Fruit fly (Drosophila melanogaster): ENCODE measurements around the gene CG44227.

Gene CG44227

dm6 chr3R:8731597-8732263, 46.8 kb upstream of the CG44227 start, which contains the start of the genes M1BP and CG8202 (continued):
- TF ChIP-seq CG2129 (GFP tag; IDR thresholded peaks at IDR 0.05; ENCODE audit: partially characterized antibody), result no peak
- peak; percentile 13 for TF ChIP-seq Dip3 (GFP tag; optimal IDR thresholded peaks at IDR 0.05)
- TF ChIP-seq slou (GFP tag; optimal IDR thresholded peaks at IDR 0.05), result peak; percentile 41
- TF ChIP-seq CG10274 (GFP tag; optimal IDR thresholded peaks at IDR 0.05), result no peak
- TF ChIP-seq salm (tag; optimal IDR thresholded peaks at IDR 0.05), result peak; percentile 81
- peak; percentile 96 for TF ChIP-seq CG8924 (tag; optimal IDR thresholded peaks at IDR 0.05)
- TF ChIP-seq Dp (GFP tag; optimal IDR thresholded peaks at IDR 0.05), result peak; percentile 2
- peak; percentile 84 for TF ChIP-seq Xrp1 (GFP tag; IDR thresholded peaks at IDR 0.05)
- no peak for TF ChIP-seq BEAF-32 (GFP tag; optimal IDR thresholded peaks at IDR 0.05)
- TF ChIP-seq NFAT (GFP tag; IDR thresholded peaks at IDR 0.05), result peak; percentile 81
- no peak for TF ChIP-seq Lim3 (GFP tag; IDR thresholded peaks at IDR 0.05)
- TF ChIP-seq CG12219 (GFP tag; optimal IDR thresholded peaks at IDR 0.05), result peak; percentile 53
- TF ChIP-seq esg (GFP tag; conservative IDR thresholded peaks at IDR 0.05), result peak; percentile 67; the same call in 1 of the 2 replicates
- TF ChIP-seq CG9215 (GFP tag; IDR thresholded peaks at IDR 0.05), result peak; percentile 83
- peak; percentile 74 for TF ChIP-seq MBD-R2 (GFP tag; IDR thresholded peaks at IDR 0.05)
- peak; percentile 52; the same call in 1 of the 3 replicates for TF ChIP-seq ase (GFP tag; IDR thresholded peaks at IDR 0.05)
- peak; percentile 67 for TF ChIP-seq psq (GFP tag; optimal IDR thresholded peaks at IDR 0.05)
- no peak for TF ChIP-seq repo (GFP tag; optimal IDR thresholded peaks at IDR 0.05)
- TF ChIP-seq ac (GFP tag; optimal IDR thresholded peaks at IDR 0.05), result peak; percentile 74
- peak; percentile 96 for TF ChIP-seq gem (tag; optimal IDR thresholded peaks at IDR 0.05)
- peak; percentile 91 for TF ChIP-seq dmrt99B (tag; optimal IDR thresholded peaks at IDR 0.05)
- TF ChIP-seq CG1647 (GFP tag; optimal IDR thresholded peaks at IDR 0.05), result no peak
- TF ChIP-seq zfh2 (GFP tag; optimal IDR thresholded peaks at IDR 0.05), result peak; percentile 53
- peak; percentile 93 for TF ChIP-seq CG18619 (GFP tag; optimal IDR thresholded peaks at IDR 0.05)
- TF ChIP-seq B-H2 (GFP tag; optimal IDR thresholded peaks at IDR 0.05), result peak; percentile 93
- peak; percentile 88 for TF ChIP-seq CG1602 (GFP tag; optimal IDR thresholded peaks at IDR 0.05)
- TF ChIP-seq CoRest (tag; optimal IDR thresholded peaks at IDR 0.05), result peak; percentile 97
- no peak for TF ChIP-seq Sin3A (optimal IDR thresholded peaks at IDR 0.05)
- TF ChIP-seq her (GFP tag; optimal IDR thresholded peaks at IDR 0.05), result no peak
- TF ChIP-seq fd102C (GFP tag; optimal IDR thresholded peaks at IDR 0.05), result no peak
- TF ChIP-seq Sox100B (GFP tag; optimal IDR thresholded peaks at IDR 0.05), result peak; percentile 97
- TF ChIP-seq CG10959 (GFP tag; IDR thresholded peaks at IDR 0.05), result peak; percentile 62
- peak; percentile 73 for TF ChIP-seq CG2116 (GFP tag; optimal IDR thresholded peaks at IDR 0.05)
- peak; percentile 70 for TF ChIP-seq run (tag; optimal IDR thresholded peaks at IDR 0.05)
- peak; percentile 56 for TF ChIP-seq CG15514 (GFP tag; optimal IDR thresholded peaks at IDR 0.05)
- TF ChIP-seq mld (GFP tag; IDR thresholded peaks at IDR 0.05; ENCODE audit: partially characterized antibody), result no peak
- peak; percentile 87 for TF ChIP-seq CG11723 (GFP tag; optimal IDR thresholded peaks at IDR 0.05)
- peak; percentile 93 for TF ChIP-seq CG9437 (GFP tag; optimal IDR thresholded peaks at IDR 0.05)
- no peak for TF ChIP-seq nau (GFP tag; optimal IDR thresholded peaks at IDR 0.05)
- peak; percentile 87 for TF ChIP-seq trem (tag; optimal IDR thresholded peaks at IDR 0.05)
- TF ChIP-seq CG1233 (GFP tag; optimal IDR thresholded peaks at IDR 0.05), result peak; percentile 96
- TF ChIP-seq CG7556 (GFP tag; optimal IDR thresholded peaks at IDR 0.05), result peak; percentile 96
- TF ChIP-seq CG3163 (GFP tag; optimal IDR thresholded peaks at IDR 0.05), result no peak
- TF ChIP-seq p53 (GFP tag; optimal IDR thresholded peaks at IDR 0.05), result no peak
- TF ChIP-seq CG14014 (GFP tag; IDR thresholded peaks at IDR 0.05), result peak; percentile 71
- TF ChIP-seq Trl (optimal IDR thresholded peaks at IDR 0.05), result no peak
- TF ChIP-seq Trl (GFP tag; optimal IDR thresholded peaks at IDR 0.05), result peak; percentile 34
- TF ChIP-seq Nf-YC (tag; optimal IDR thresholded peaks at IDR 0.05), result peak; percentile 88
- TF ChIP-seq HLH3B (GFP tag; IDR thresholded peaks at IDR 0.05), result peak; percentile 58
- TF ChIP-seq twi (tag; optimal IDR thresholded peaks at IDR 0.05), result peak; percentile 89
- TF ChIP-seq rib (GFP tag; IDR thresholded peaks at IDR 0.05), result no peak
